Fruit fly (Drosophila melanogaster) whole organism, embryonic: Measurements from ENCODE around the gene Flad1.

Source experiments
- BtbVII ChIP-seq: fragments of 200-800 bp; sonication (Bioruptor generic); optimal IDR thresholded peaks from 3 replicates; lab custom pipeline; 2017; ENCODE audit warnings: missing biosample characterization, mild to moderate bottlenecking, missing genetic modification characterization
- CG10267 ChIP-seq: fragments of 200-800 bp; sonication (Bioruptor generic); optimal IDR thresholded peaks from 2 replicates; lab custom pipeline; 2018; ENCODE audit warnings: missing biosample characterization, mild to moderate bottlenecking, missing genetic modification characterization, moderate library complexity
- CG12942 ChIP-seq: fragments of 200-800 bp; sonication (Bioruptor generic); optimal IDR thresholded peaks from 3 replicates; lab custom pipeline; 2016; ENCODE audit warnings: missing biosample characterization, missing genetic modification characterization
- CG14441 ChIP-seq: fragments of 200-800 bp; sonication (Bioruptor generic); IDR thresholded peaks from 2 replicates; pipeline ENCODE4 v1.3.6; 2022; ENCODE audit warnings: missing biosample characterization, missing genetic modification characterization
- CG15073 ChIP-seq: fragments of 200-800 bp; sonication (Bioruptor generic); optimal IDR thresholded peaks from 2 replicates; lab custom pipeline; 2016; ENCODE audit warnings: missing biosample characterization, missing genetic modification characterization
- CG2875 ChIP-seq: fragments of 200-800 bp; sonication (Bioruptor generic); optimal IDR thresholded peaks from 2 replicates; lab custom pipeline; 2017; ENCODE audit warnings: missing biosample characterization, mild to moderate bottlenecking, missing genetic modification characterization, missing genetic modification reagents
- CG31388 ChIP-seq: fragments of 200-800 bp; sonication (Bioruptor generic); optimal IDR thresholded peaks from 2 replicates; lab custom pipeline; 2016; ENCODE audit warnings: missing biosample characterization, missing genetic modification characterization
- CG32767 ChIP-seq: fragments of 200-800 bp; sonication (Bioruptor generic); IDR thresholded peaks from 2 replicates; pipeline ENCODE4 v1.3.6; 2022; ENCODE audit warnings: missing biosample characterization, missing genetic modification characterization
- CG8944 ChIP-seq: fragments of 200-800 bp; sonication (Bioruptor generic); optimal IDR thresholded peaks from 3 replicates; lab custom pipeline; 2016; ENCODE audit warnings: missing biosample characterization, missing genetic modification characterization
- Fer3 ChIP-seq: fragments of 200-800 bp; sonication (Bioruptor generic); optimal IDR thresholded peaks from 2 replicates; lab custom pipeline; 2018; ENCODE audit warnings: missing biosample characterization, mild to moderate bottlenecking, missing genetic modification characterization, moderate library complexity
- Neu2 ChIP-seq: fragments of 200-800 bp; sonication (Bioruptor generic); optimal IDR thresholded peaks from 3 replicates; lab custom pipeline; 2016; ENCODE audit warnings: missing biosample characterization, missing genetic modification characterization, borderline replicate concordance
- cad ChIP-seq: fragments of >200 bp; optimal IDR thresholded peaks from 2 replicates; lab custom pipeline; 2017; ENCODE audit warnings: missing biosample characterization, missing genetic modification characterization
- lbe ChIP-seq: fragments of 200-800 bp; sonication (Bioruptor generic); optimal IDR thresholded peaks from 2 replicates; lab custom pipeline; 2016; ENCODE audit warnings: missing biosample characterization, mild to moderate bottlenecking, missing genetic modification characterization

DNA sequence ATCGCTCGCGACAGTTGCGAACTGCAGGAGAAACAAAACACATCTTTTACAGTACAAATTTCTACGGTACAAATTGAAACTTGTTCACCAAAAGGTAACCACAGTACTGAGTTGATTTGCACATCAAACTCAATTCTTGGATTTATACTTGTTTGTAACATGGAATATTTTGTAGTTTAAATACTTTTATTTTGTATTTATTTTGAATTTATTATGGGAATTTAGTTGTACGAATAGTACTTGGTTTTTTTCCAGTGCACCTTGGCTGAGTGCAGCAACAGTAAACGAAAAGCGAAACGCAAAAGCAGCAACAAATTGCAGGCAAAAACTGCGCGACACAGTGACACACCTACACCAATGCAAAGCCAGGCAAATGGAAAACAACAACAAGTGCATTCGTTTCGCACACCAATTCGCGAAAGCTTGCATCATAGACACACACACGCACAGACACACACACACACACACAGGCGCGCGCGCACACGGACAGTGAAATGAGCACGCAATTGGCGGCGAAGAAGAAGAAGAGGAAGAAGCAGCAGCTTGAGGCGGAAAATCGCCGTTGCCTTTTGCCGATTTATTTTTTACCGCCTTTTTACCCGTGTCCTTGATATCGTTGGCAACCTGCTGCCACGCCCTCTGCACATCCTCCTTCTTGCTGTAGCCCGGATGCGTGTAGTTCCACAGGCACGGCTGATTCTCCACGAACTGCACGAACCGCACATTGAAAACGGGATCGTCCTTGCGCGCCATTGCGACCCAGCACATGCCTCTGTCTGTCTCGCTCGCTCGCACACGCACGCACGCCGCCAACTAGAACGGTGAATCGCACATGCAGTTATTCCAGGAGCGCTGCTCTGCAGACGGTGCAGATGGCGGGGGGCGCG is 1.9 kb upstream of the Flad1 start:
- TF ChIP-seq CG14441 (GFP tag; lab: Robert Waterston, UW): no peak
- no peak for TF ChIP-seq CG2875 (GFP tag; lab: Kevin White, UChicago)
- no peak for TF ChIP-seq CG10267
- no peak for TF ChIP-seq CG15073 (GFP tag; lab: Kevin White, UChicago)
- no peak for TF ChIP-seq Fer3 (tag; lab: Kevin White, UChicago)
- TF ChIP-seq CG31388 (GFP tag; lab: Kevin White, UChicago): no peak
- TF ChIP-seq CG12942 (GFP tag; lab: Kevin White, UChicago): no peak
- TF ChIP-seq lbe: no peak
- TF ChIP-seq CG32767 (GFP tag; lab: Robert Waterston, UW): no peak
- TF ChIP-seq CG8944 (GFP tag; lab: Kevin White, UChicago): no peak
- TF ChIP-seq Neu2 (GFP tag; lab: Kevin White, UChicago): no peak
- no peak for TF ChIP-seq BtbVII (GFP tag; lab: Kevin White, UChicago)
- TF ChIP-seq cad: no peak
